Fruit fly (Drosophila melanogaster) whole organism, prepupa: Measurements from ENCODE around the gene rho-6.

Experiments used
- Blimp-1 ChIP-seq: fragments of 200-800 bp; sonication (Bioruptor generic); optimal IDR thresholded peaks from 3 replicates; lab custom pipeline; 2017; ENCODE audit warnings: missing biosample characterization, missing genetic modification characterization, mild to moderate bottlenecking, moderate library complexity, missing genetic modification reagents
- CG10631 ChIP-seq: fragments of 200-800 bp; sonication (Bioruptor generic); optimal IDR thresholded peaks from 2 replicates; lab custom pipeline; 2016; ENCODE audit warnings: missing biosample characterization, missing genetic modification characterization
- CG11294 ChIP-seq: fragments of 200-800 bp; sonication (Bioruptor generic); IDR thresholded peaks from 2 replicates; pipeline ENCODE4 v1.3.6; 2022; ENCODE audit warnings: missing biosample characterization, missing genetic modification characterization
- CG11762 ChIP-seq: fragments of 200-800 bp; sonication (Bioruptor generic); optimal IDR thresholded peaks from 3 replicates; lab custom pipeline; 2016; ENCODE audit warnings: missing biosample characterization, missing genetic modification characterization; ENCODE audit not compliant: insufficient read depth
- CG15336 ChIP-seq: fragments of 200-800 bp; sonication (Bioruptor generic); IDR thresholded peaks from 2 replicates; pipeline ENCODE4 v1.3.6; 2022; ENCODE audit warnings: missing biosample characterization, missing genetic modification characterization
- CG3032 ChIP-seq: fragments of 200-800 bp; optimal IDR thresholded peaks from 2 replicates; lab custom pipeline; 2019; ENCODE audit warnings: missing biosample characterization, mild to moderate bottlenecking, missing genetic modification characterization, moderate library complexity
- CG31627 ChIP-seq: fragments of 200-800 bp; sonication (Bioruptor generic); optimal IDR thresholded peaks from 3 replicates; lab custom pipeline; 2016; ENCODE audit warnings: missing biosample characterization, missing genetic modification characterization
- CG32006 ChIP-seq: fragments of 200-800 bp; sonication (Bioruptor generic); optimal IDR thresholded peaks from 3 replicates; lab custom pipeline; 2017; ENCODE audit warnings: missing biosample characterization, mild to moderate bottlenecking, missing genetic modification characterization
- CG34406 ChIP-seq: fragments of 200-800 bp; sonication (Bioruptor generic); optimal IDR thresholded peaks from 3 replicates; lab custom pipeline; 2016; ENCODE audit warnings: missing biosample characterization, missing genetic modification characterization
- CG3919 ChIP-seq: fragments of 200-800 bp; sonication (Bioruptor generic); optimal IDR thresholded peaks from 3 replicates; lab custom pipeline; 2016; ENCODE audit warnings: missing biosample characterization, missing genetic modification characterization
- CG4318 ChIP-seq: fragments of 200-800 bp; sonication (Bioruptor generic); optimal IDR thresholded peaks from 3 replicates; lab custom pipeline; 2017; ENCODE audit warnings: missing biosample characterization, mild to moderate bottlenecking, missing genetic modification characterization
- CG6276 ChIP-seq: fragments of 200-800 bp; sonication (Bioruptor generic); optimal IDR thresholded peaks from 2 replicates; lab custom pipeline; 2017; ENCODE audit warnings: missing biosample characterization, mild to moderate bottlenecking, missing genetic modification characterization
- CG6792 ChIP-seq: fragments of 200-800 bp; sonication (Bioruptor generic); optimal IDR thresholded peaks from 3 replicates; lab custom pipeline; 2016; ENCODE audit warnings: missing biosample characterization, missing genetic modification characterization
- CG6808 ChIP-seq: fragments of 200-800 bp; sonication (Bioruptor generic); optimal IDR thresholded peaks from 3 replicates; lab custom pipeline; 2017; ENCODE audit warnings: missing biosample characterization, missing genetic modification characterization, mild to moderate bottlenecking, moderate library complexity, missing genetic modification reagents
- CG6854 ChIP-seq: fragments of 200-800 bp; sonication (Bioruptor generic); optimal IDR thresholded peaks from 2 replicates; lab custom pipeline; 2017; ENCODE audit warnings: missing biosample characterization, mild to moderate bottlenecking, missing genetic modification characterization
- CG8319 ChIP-seq: fragments of 200-800 bp; sonication (Bioruptor generic); optimal IDR thresholded peaks from 3 replicates; lab custom pipeline; 2016; ENCODE audit warnings: missing biosample characterization, missing genetic modification characterization
- CG8632 ChIP-seq: fragments of 200-800 bp; sonication (Bioruptor generic); optimal IDR thresholded peaks from 3 replicates; lab custom pipeline; 2016; ENCODE audit warnings: missing biosample characterization, missing genetic modification characterization
- CG9139 ChIP-seq: fragments of 200-800 bp; sonication (Bioruptor generic); optimal IDR thresholded peaks from 3 replicates; lab custom pipeline; 2017; ENCODE audit warnings: missing biosample characterization, mild to moderate bottlenecking, missing genetic modification characterization
- Eip75B ChIP-seq: fragments of 200-800 bp; sonication (Bioruptor generic); optimal IDR thresholded peaks from 3 replicates; lab custom pipeline; 2016; ENCODE audit warnings: missing biosample characterization, missing genetic modification characterization
- Eip78C ChIP-seq: fragments of 200-800 bp; sonication (Bioruptor generic); peaks from one replicate; lab custom pipeline; 2016; ENCODE audit warnings: missing biosample characterization, missing genetic modification characterization
- Eip93F ChIP-seq: fragments of 200-800 bp; sonication (Bioruptor generic); optimal IDR thresholded peaks from 2 replicates; lab custom pipeline; 2016; ENCODE audit warnings: missing biosample characterization, mild to moderate bottlenecking, missing genetic modification characterization
- Ets96B ChIP-seq: fragments of 200-800 bp; optimal IDR thresholded peaks from 2 replicates; lab custom pipeline; 2019; ENCODE audit warnings: missing biosample characterization, mild to moderate bottlenecking, missing genetic modification characterization, moderate library complexity
- Hr38 ChIP-seq: sonication (Bioruptor generic); optimal IDR thresholded peaks from 2 replicates; lab custom pipeline; 2016; ENCODE audit warnings: missing biosample characterization, missing genetic modification characterization
- Hr4 ChIP-seq: fragments of 200-800 bp; sonication (Bioruptor generic); optimal IDR thresholded peaks from 3 replicates; lab custom pipeline; 2016; ENCODE audit warnings: missing biosample characterization, missing genetic modification characterization
- Met ChIP-seq: fragments of 200-800 bp; sonication (Bioruptor generic); optimal IDR thresholded peaks from 3 replicates; lab custom pipeline; 2016; ENCODE audit warnings: missing biosample characterization, missing genetic modification characterization
- OdsH ChIP-seq: fragments of 200-800 bp; sonication (Bioruptor generic); optimal IDR thresholded peaks from 3 replicates; lab custom pipeline; 2016; ENCODE audit warnings: missing biosample characterization, missing genetic modification characterization
- Smox ChIP-seq: fragments of 200-800 bp; sonication (Bioruptor generic); optimal IDR thresholded peaks from 3 replicates; lab custom pipeline; 2016; ENCODE audit warnings: missing biosample characterization, missing genetic modification characterization
- Sox14 ChIP-seq: fragments of 200-800 bp; sonication (Bioruptor generic); optimal IDR thresholded peaks from 3 replicates; lab custom pipeline; 2016; ENCODE audit warnings: missing biosample characterization, missing genetic modification characterization
- achi ChIP-seq: fragments of 200-800 bp; sonication (Bioruptor generic); optimal IDR thresholded peaks from 3 replicates; lab custom pipeline; 2016; ENCODE audit warnings: missing biosample characterization, missing genetic modification characterization
- acj6 ChIP-seq: fragments of 200-800 bp; sonication (Bioruptor generic); optimal IDR thresholded peaks from 3 replicates; lab custom pipeline; 2016; ENCODE audit warnings: missing biosample characterization, missing genetic modification characterization
- cyc ChIP-seq: fragments of 200-800 bp; sonication (Bioruptor generic); optimal IDR thresholded peaks from 3 replicates; lab custom pipeline; 2016; ENCODE audit warnings: missing biosample characterization, missing genetic modification characterization
- fd59A ChIP-seq: fragments of 200-800 bp; sonication (Bioruptor generic); optimal IDR thresholded peaks from 2 replicates; lab custom pipeline; 2017; ENCODE audit warnings: missing biosample characterization, mild to moderate bottlenecking, missing genetic modification characterization, missing genetic modification reagents
- net ChIP-seq: fragments of 200-800 bp; sonication (Bioruptor generic); optimal IDR thresholded peaks from 3 replicates; lab custom pipeline; 2016; ENCODE audit warnings: missing biosample characterization, missing genetic modification characterization
- pdm3 ChIP-seq: fragments of 200-800 bp; sonication (Bioruptor generic); optimal IDR thresholded peaks from 3 replicates; lab custom pipeline; 2016; ENCODE audit warnings: missing biosample characterization, missing genetic modification characterization
- salr ChIP-seq, 2 experiments: fragments of 200-800 bp; sonication (Bioruptor generic); optimal IDR thresholded peaks; 3 replicates each; lab custom pipeline; 2016 to 2018; ENCODE audit warnings: missing biosample characterization in 2 of 2, missing genetic modification characterization in 2 of 2, mild to moderate bottlenecking in 1 of 2
- spab ChIP-seq: fragments of 200-800 bp; sonication (Bioruptor generic); optimal IDR thresholded peaks from 2 replicates; lab custom pipeline; 2017; ENCODE audit warnings: missing biosample characterization, mild to moderate bottlenecking, missing genetic modification characterization, missing genetic modification reagents
- svp ChIP-seq: fragments of 200-800 bp; sonication (Bioruptor generic); peaks from one replicate; lab custom pipeline; 2016; ENCODE audit warnings: missing biosample characterization, missing genetic modification characterization
- topi ChIP-seq: fragments of 200-800 bp; sonication (Bioruptor generic); optimal IDR thresholded peaks from 3 replicates; lab custom pipeline; 2016; ENCODE audit warnings: missing biosample characterization, missing genetic modification characterization

The rho-6 gene

dm6 chr2L:12137708-12138107 is 4.5 kb upstream of the rho-6 start, which contains the start of gene Gr33a:
Gene Gr33a (plus strand): TSS chr2L:12138008.
- no peak for TF ChIP-seq acj6
- TF ChIP-seq CG3032 (tag; lab: Kevin White, UChicago), result no peak
- no peak for TF ChIP-seq OdsH (GFP tag; lab: Kevin White, UChicago)
- no peak for TF ChIP-seq CG6808 (GFP tag; lab: Kevin White, UChicago)
- no peak for TF ChIP-seq Smox (GFP tag; lab: Kevin White, UChicago)

dm6 chr2L:12134125-12134378 is 841 bp upstream of the rho-6 start:
- TF ChIP-seq CG8632, result no peak
- no peak for TF ChIP-seq Smox (GFP tag; lab: Kevin White, UChicago)
- TF ChIP-seq CG6276, result no peak
- TF ChIP-seq CG34406 (GFP tag; lab: Kevin White, UChicago), result no peak
- no peak for TF ChIP-seq Eip93F
- TF ChIP-seq CG8319, result no peak
- TF ChIP-seq Sox14 (GFP tag; lab: Kevin White, UChicago), result no peak
- TF ChIP-seq Ets96B (tag; lab: Kevin White, UChicago), result no peak
- TF ChIP-seq topi (GFP tag; lab: Kevin White, UChicago), result no peak
- no peak for TF ChIP-seq CG3032 (tag; lab: Kevin White, UChicago)
- TF ChIP-seq CG15336 (GFP tag; lab: Robert Waterston, UW), result no peak
- TF ChIP-seq CG10631 (GFP tag; lab: Kevin White, UChicago), result no peak
- TF ChIP-seq CG6792 (GFP tag; lab: Kevin White, UChicago), result no peak
- TF ChIP-seq CG6808 (GFP tag; lab: Kevin White, UChicago), result no peak

dm6 chr2L:12120000-12120399 is 13.2 kb downstream of the rho-6 start:
- TF ChIP-seq CG31627 (GFP tag; lab: Kevin White, UChicago), result no peak
- TF ChIP-seq CG32006 (GFP tag; lab: Kevin White, UChicago), result peak; percentile 44
- TF ChIP-seq salr (GFP tag; optimal IDR thresholded peaks at IDR 0.05; lab: Kevin White, UChicago), result peak in 1 of 2 experiments; percentile 49
- peak; percentile 6 for TF ChIP-seq achi (GFP tag; lab: Kevin White, UChicago)
- no peak for TF ChIP-seq net (GFP tag; lab: Kevin White, UChicago)
- no peak for TF ChIP-seq Eip93F
- TF ChIP-seq CG10631 (GFP tag; lab: Kevin White, UChicago), result peak; percentile 21
- no peak for TF ChIP-seq CG11762 (GFP tag; lab: Kevin White, UChicago)
- no peak for TF ChIP-seq CG3919
- TF ChIP-seq CG11294 (GFP tag; lab: Robert Waterston, UW), result no peak
- peak; percentile 34 for TF ChIP-seq Hr4 (GFP tag; lab: Kevin White, UChicago)
- TF ChIP-seq Eip78C (GFP tag; lab: Kevin White, UChicago), result peak; percentile 59
- TF ChIP-seq OdsH (GFP tag; lab: Kevin White, UChicago), result peak; percentile 5
- peak; percentile 23 for TF ChIP-seq Eip75B (GFP tag; lab: Kevin White, UChicago)
- no peak for TF ChIP-seq Hr38 (GFP tag; lab: Kevin White, UChicago)
- TF ChIP-seq fd59A, result no peak
- no peak for TF ChIP-seq CG9139 (GFP tag; lab: Kevin White, UChicago)
- no peak for TF ChIP-seq CG4318 (GFP tag; lab: Kevin White, UChicago)
- peak; percentile 49 for TF ChIP-seq svp (GFP tag; lab: Kevin White, UChicago)
- peak; percentile 26 for TF ChIP-seq Met (GFP tag; lab: Kevin White, UChicago)
- no peak for TF ChIP-seq CG6854
- TF ChIP-seq cyc (GFP tag; lab: Kevin White, UChicago), result no peak
- TF ChIP-seq Blimp-1 (GFP tag; lab: Kevin White, UChicago), result no peak
- peak; percentile 1 for TF ChIP-seq Smox (GFP tag; lab: Kevin White, UChicago)
- no peak for TF ChIP-seq acj6
- TF ChIP-seq Sox14 (GFP tag; lab: Kevin White, UChicago), result peak; percentile 7
- TF ChIP-seq spab, result peak; percentile 16
- TF ChIP-seq pdm3, result peak; percentile 11
